Worm (Caenorhabditis elegans) whole organism, L4 larva: ENCODE measurements around the gene B0334.20.

Source experiments
- F26F4.8 ChIP-seq: fragments of 200-800 bp; sonication (Bioruptor generic); conservative IDR thresholded peaks from 2 replicates; pipeline ENCODE4 v1.3.6; 2022; ENCODE audit warnings: missing genetic modification characterization, missing compliant biosample characterization
- ZK546.5 ChIP-seq, 2 experiments: sonication (generic microtip); optimal IDR thresholded peaks; 2 replicates each; lab custom pipeline; 2017; ENCODE audit warnings: missing biosample characterization in 2 of 2, missing genetic modification characterization in 2 of 2
- aha-1 ChIP-seq: fragments of 150-350 bp; peaks from one replicate; lab custom pipeline; 2014; ENCODE audit warnings: missing biosample characterization, missing genetic modification characterization
- arid-1 ChIP-seq: fragments of 200-800 bp; sonication (Bioruptor generic); conservative IDR thresholded peaks from 2 replicates; pipeline ENCODE4 v1.3.6; 2022; ENCODE audit warnings: missing genetic modification reagents, missing genetic modification characterization, missing compliant biosample characterization
- attf-4 ChIP-seq: sonication (generic microtip); optimal IDR thresholded peaks from 3 replicates; lab custom pipeline; 2017; ENCODE audit warnings: missing biosample characterization, missing genetic modification characterization
- ceh-32 ChIP-seq: sonication (generic microtip); optimal IDR thresholded peaks from 2 replicates; lab custom pipeline; 2016; ENCODE audit warnings: mild to moderate bottlenecking, missing genetic modification characterization, missing compliant biosample characterization; ENCODE audit not compliant: poor library complexity
- ceh-82 ChIP-seq: sonication (generic microtip); optimal IDR thresholded peaks from 2 replicates; lab custom pipeline; 2017; ENCODE audit warnings: missing biosample characterization, missing genetic modification characterization
- ctbp-1 ChIP-seq: fragments of 200-800 bp; sonication (Bioruptor generic); IDR thresholded peaks from 2 replicates; pipeline ENCODE4 v1.3.6; 2022; ENCODE audit warnings: missing genetic modification reagents, missing genetic modification characterization, missing compliant biosample characterization
- daf-16 ChIP-seq, 3 experiments: sonication (generic microtip); optimal IDR thresholded peaks; 2 replicates each; lab custom pipeline; 2016 to 2017; ENCODE audit warnings: missing genetic modification characterization in 3 of 3, missing genetic modification reagents in 3 of 3, mild to moderate bottlenecking in 2 of 3, missing compliant biosample characterization in 2 of 3, missing biosample characterization in 1 of 3, moderate library complexity in 1 of 3
- dmd-6 ChIP-seq: fragments of 200-800 bp; sonication (Bioruptor generic); IDR thresholded peaks from 2 replicates; pipeline ENCODE4 v1.3.6; 2022; ENCODE audit warnings: missing genetic modification reagents, missing genetic modification characterization, missing compliant biosample characterization
- duxl-1 ChIP-seq: sonication (generic microtip); optimal IDR thresholded peaks from 2 replicates; lab custom pipeline; 2016; ENCODE audit warnings: mild to moderate bottlenecking, missing genetic modification characterization, moderate library complexity, missing compliant biosample characterization; ENCODE audit not compliant: poor library complexity
- dve-1 ChIP-seq: sonication (generic microtip); optimal IDR thresholded peaks from 2 replicates; lab custom pipeline; 2017; ENCODE audit warnings: antibody characterized with exemption, mild to moderate bottlenecking, missing genetic modification characterization, missing compliant biosample characterization; ENCODE audit not compliant: insufficient read depth
- fos-1 ChIP-seq: fragments of 150-350 bp; optimal IDR thresholded peaks from 2 replicates; lab custom pipeline; 2014; ENCODE audit warnings: missing biosample characterization, missing genetic modification characterization
- hlh-11 ChIP-seq: fragments of 200-800 bp; sonication (Bioruptor generic); optimal IDR thresholded peaks from 2 replicates; lab custom pipeline; 2018; ENCODE audit warnings: mild to moderate bottlenecking, missing genetic modification characterization, missing compliant biosample characterization
- hlh-30 ChIP-seq: sonication (generic microtip); optimal IDR thresholded peaks from 2 replicates; lab custom pipeline; 2017; ENCODE audit warnings: antibody characterized with exemption, mild to moderate bottlenecking, missing genetic modification characterization, missing compliant biosample characterization; ENCODE audit not compliant: insufficient read depth
- hmg-1.1 ChIP-seq: fragments of 200-800 bp; sonication (Bioruptor generic); IDR thresholded peaks from 2 replicates; pipeline ENCODE4 v1.3.6; 2022; ENCODE audit warnings: missing genetic modification reagents, missing genetic modification characterization, missing compliant biosample characterization
- jun-1 ChIP-seq: fragments of 150-350 bp; optimal IDR thresholded peaks from 2 replicates; lab custom pipeline; 2014; ENCODE audit warnings: missing biosample characterization, missing genetic modification reagents, missing genetic modification characterization
- lin-13 ChIP-seq: fragments of 150-350 bp; optimal IDR thresholded peaks from 2 replicates; lab custom pipeline; 2014; ENCODE audit warnings: missing biosample characterization, missing genetic modification reagents, missing genetic modification characterization
- lin-38 ChIP-seq: fragments of 200-800 bp; sonication (Bioruptor generic); IDR thresholded peaks from 2 replicates; pipeline ENCODE4 v1.3.6; 2022; ENCODE audit warnings: missing genetic modification reagents, missing genetic modification characterization, missing compliant biosample characterization
- lsy-2 ChIP-seq, 2 experiments: fragments of 150-350 bp in 1 of 2; sonication (generic microtip) in 1 of 2; optimal IDR thresholded peaks; 2 replicates each; lab custom pipeline; 2014 to 2017; ENCODE audit warnings: missing biosample characterization in 2 of 2, missing genetic modification characterization in 2 of 2
- madf-9 ChIP-seq: fragments of 200-800 bp; sonication (Bioruptor generic); conservative IDR thresholded peaks from 2 replicates; pipeline ENCODE4 v1.3.6; 2022; ENCODE audit warnings: missing genetic modification reagents, missing genetic modification characterization, missing compliant biosample characterization
- mdl-1 ChIP-seq, 2 experiments: fragments of 150-350 bp in 1 of 2; sonication (generic microtip) in 1 of 2; optimal IDR thresholded peaks; 2 replicates each; lab custom pipeline; 2014 to 2017; ENCODE audit warnings: missing biosample characterization in 2 of 2, missing genetic modification characterization in 2 of 2
- mep-1 ChIP-seq: fragments of 150-350 bp; sonication (generic microtip); optimal IDR thresholded peaks from 3 replicates; lab custom pipeline; 2014; ENCODE audit warnings: missing biosample characterization, missing genetic modification characterization
- mes-2 ChIP-seq: sonication (generic microtip); optimal IDR thresholded peaks from 2 replicates; lab custom pipeline; 2016; ENCODE audit warnings: missing genotype, mild to moderate bottlenecking, missing genetic modification characterization, missing compliant biosample characterization; ENCODE audit not compliant: poor library complexity, severe bottlenecking
- mxl-2 ChIP-seq: fragments of 200-800 bp; sonication (Bioruptor generic); conservative IDR thresholded peaks from 2 replicates; pipeline ENCODE4 v1.3.6; 2022; ENCODE audit warnings: missing genetic modification reagents, missing genetic modification characterization, missing compliant biosample characterization
- mxl-3 ChIP-seq: fragments of 200-800 bp; sonication (Bioruptor generic); optimal IDR thresholded peaks from 2 replicates; lab custom pipeline; 2018; ENCODE audit warnings: mild to moderate bottlenecking, missing genetic modification characterization, missing compliant biosample characterization
- nhr-102 ChIP-seq: sonication (generic microtip); optimal IDR thresholded peaks from 2 replicates; lab custom pipeline; 2016; ENCODE audit warnings: mild to moderate bottlenecking, missing genetic modification characterization, moderate library complexity, missing compliant biosample characterization
- nhr-11 ChIP-seq: fragments of 150-350 bp; optimal IDR thresholded peaks from 2 replicates; lab custom pipeline; 2014; ENCODE audit warnings: missing biosample characterization, missing genetic modification characterization
- nhr-25 ChIP-seq: sonication (generic microtip); optimal IDR thresholded peaks from 2 replicates; lab custom pipeline; 2017; ENCODE audit warnings: missing genetic modification characterization, mild to moderate bottlenecking, missing compliant biosample characterization, antibody characterized with exemption, moderate library complexity, borderline replicate concordance; ENCODE audit not compliant: insufficient read depth
- nhr-28 ChIP-seq: fragments of 150-350 bp; optimal IDR thresholded peaks from 2 replicates; lab custom pipeline; 2014; ENCODE audit warnings: missing biosample characterization, missing genetic modification characterization
- nhr-48 ChIP-seq: sonication (generic microtip); optimal IDR thresholded peaks from 2 replicates; lab custom pipeline; 2016; ENCODE audit warnings: mild to moderate bottlenecking, missing genetic modification characterization, missing compliant biosample characterization
- nhr-6 ChIP-seq: fragments of 150-350 bp; optimal IDR thresholded peaks from 2 replicates; lab custom pipeline; 2014; ENCODE audit warnings: missing biosample characterization, missing genetic modification characterization
- nhr-76 ChIP-seq: fragments of 150-350 bp; optimal IDR thresholded peaks from 2 replicates; lab custom pipeline; 2014; ENCODE audit warnings: missing biosample characterization, missing genetic modification characterization
- nhr-77 ChIP-seq: fragments of 150-350 bp; optimal IDR thresholded peaks from 2 replicates; lab custom pipeline; 2014; ENCODE audit warnings: missing biosample characterization, missing genetic modification characterization
- rbr-2 ChIP-seq: sonication (generic microtip); optimal IDR thresholded peaks from 2 replicates; lab custom pipeline; 2016; ENCODE audit warnings: missing genotype, missing genetic modification characterization, missing compliant biosample characterization
- sdz-12 ChIP-seq: fragments of 200-800 bp; sonication (Bioruptor generic); optimal IDR thresholded peaks from 2 replicates; lab custom pipeline; 2018; ENCODE audit warnings: mild to moderate bottlenecking, missing genetic modification characterization, missing compliant biosample characterization
- skn-1 ChIP-seq: fragments of 150-350 bp; optimal IDR thresholded peaks from 2 replicates; lab custom pipeline; 2014; ENCODE audit warnings: missing biosample characterization, missing genetic modification characterization
- tag-97 ChIP-seq: fragments of 200-800 bp; sonication (Bioruptor generic); IDR thresholded peaks from 2 replicates; pipeline ENCODE4 v1.3.6; 2022; ENCODE audit warnings: missing genetic modification characterization, missing compliant biosample characterization
- unc-62 ChIP-seq, 3 experiments: fragments of 150-350 bp in 1 of 3; sonication (generic microtip); optimal IDR thresholded peaks in 2 of 3; peaks in 1 of 3; 1 replicate in 1 of 3; 2 replicates in 2 of 3; lab custom pipeline; 2014 to 2017; ENCODE audit warnings: missing biosample characterization in 3 of 3, missing genetic modification characterization in 3 of 3, missing genetic modification reagents in 3 of 3, missing genotype in 1 of 3

Gene B0334.20

DNA sequence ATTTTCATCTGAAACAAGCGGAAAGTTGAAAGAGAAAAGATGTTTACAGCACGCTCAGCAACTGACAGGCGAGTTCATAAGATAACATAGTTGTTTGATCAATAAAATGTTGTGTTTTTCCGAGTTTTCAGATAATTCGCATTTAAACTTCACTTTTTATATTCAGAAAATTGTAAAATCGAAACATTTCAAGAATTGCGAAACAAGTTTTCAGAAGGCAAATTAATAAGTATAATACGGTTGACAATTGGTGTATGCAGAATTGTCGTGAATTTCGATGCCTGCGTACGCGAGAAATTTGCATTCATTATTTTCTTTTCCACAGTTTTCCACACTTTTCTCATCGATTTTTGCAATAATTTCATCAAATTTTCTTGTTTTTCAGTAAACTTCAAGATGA is 5.0 kb downstream of the B0334.20 start, which contains the start of the genes ooc-3 and B0334.4 (continued):
- no peak for TF ChIP-seq nhr-76 (tag; lab: Kevin White, UChicago)
- TF ChIP-seq daf-16 (GFP tag; optimal IDR thresholded peaks at IDR 0.05; lab: Kevin White, UChicago) = no peak
- TF ChIP-seq daf-16 (tag; optimal IDR thresholded peaks at IDR 0.05; lab: Kevin White, UChicago) = peak; percentile 64

DNA sequence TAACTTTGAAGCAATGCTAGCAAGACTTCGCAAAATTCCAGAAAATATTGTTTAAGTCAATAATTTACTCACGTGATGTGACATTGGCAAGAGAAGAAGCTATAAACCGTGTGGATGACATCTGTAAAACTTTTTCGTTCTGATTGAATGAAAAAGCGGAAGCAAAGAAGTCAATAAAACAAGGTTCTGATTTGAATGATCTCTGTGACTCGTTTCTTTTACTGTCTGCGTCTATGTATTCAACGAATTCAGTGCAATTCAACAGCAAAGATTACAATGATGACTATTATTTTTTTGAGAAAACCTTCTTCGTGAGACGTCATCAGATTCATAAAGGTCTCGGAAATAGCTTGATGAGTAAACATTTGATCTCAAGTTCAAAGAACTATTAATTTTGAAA is 7.4 kb downstream of the B0334.20 start, which contains the start of gene hacl-1:
Gene hacl-1 (minus strand): TSS at position 121 of the 400 bp plus-strand sequence.
- no peak for TF ChIP-seq rbr-2 (tag; lab: Kevin White, UChicago)
- peak in 1 of 2 experiments; percentile 56 for TF ChIP-seq lsy-2 (tag; optimal IDR thresholded peaks at IDR 0.05; lab: Kevin White, UChicago)
- no peak for TF ChIP-seq attf-4
- TF ChIP-seq ZK546.5 (tag; optimal IDR thresholded peaks at IDR 0.05; lab: Kevin White, UChicago) = no peak
- TF ChIP-seq tag-97 (GFP tag; lab: Robert Waterston, UW) = no peak
- TF ChIP-seq mep-1 (tag; lab: Kevin White, UChicago) = peak; percentile 41
- TF ChIP-seq mes-2 = peak; percentile 34
- TF ChIP-seq dmd-6 (GFP tag; lab: Robert Waterston, UW) = peak; percentile 64
- peak; percentile 43 for TF ChIP-seq hlh-30 (tag; lab: Kevin White, UChicago)
- TF ChIP-seq mxl-3 (GFP tag; lab: Kevin White, UChicago) = no peak
- no peak for TF ChIP-seq nhr-11
- TF ChIP-seq ceh-82 = no peak
- TF ChIP-seq nhr-77 (tag; lab: Kevin White, UChicago) = peak; percentile 9
- no peak for TF ChIP-seq fos-1 (tag; lab: Kevin White, UChicago)
- TF ChIP-seq lin-13 = peak; percentile 15
- no peak for TF ChIP-seq daf-16 (GFP tag; optimal IDR thresholded peaks at IDR 0.05; lab: Kevin White, UChicago)
- TF ChIP-seq daf-16 (tag; optimal IDR thresholded peaks at IDR 0.05; lab: Kevin White, UChicago) = peak; percentile 19
- TF ChIP-seq hlh-11 (tag; lab: Kevin White, UChicago) = peak; percentile 57
- peak; percentile 71 for TF ChIP-seq dve-1
- TF ChIP-seq aha-1 = peak; percentile 59
- TF ChIP-seq ctbp-1 (GFP tag; lab: Robert Waterston, UW) = no peak
- TF ChIP-seq mdl-1 (tag; optimal IDR thresholded peaks at IDR 0.05; lab: Kevin White, UChicago) = no peak
- TF ChIP-seq duxl-1 (tag; lab: Kevin White, UChicago) = no peak
- TF ChIP-seq F26F4.8 = no peak
- TF ChIP-seq nhr-6 (tag; lab: Kevin White, UChicago) = no peak
- peak; percentile 48 for TF ChIP-seq nhr-48
- TF ChIP-seq hmg-1.1 (GFP tag; lab: Robert Waterston, UW) = 0 out of 2 replicates have a peak, but pooled peaks have one; percentile 7
- no peak for TF ChIP-seq madf-9
- peak; percentile 35 for TF ChIP-seq jun-1
- TF ChIP-seq arid-1 (GFP tag; lab: Robert Waterston, UW) = no peak
- TF ChIP-seq nhr-102 (tag; lab: Kevin White, UChicago) = peak; percentile 28
- TF ChIP-seq unc-62 (GFP tag; optimal IDR thresholded peaks at IDR 0.05 in 1 of 2; lab: Kevin White, UChicago) = peak in 1 of 2 experiments; percentile 69
- TF ChIP-seq unc-62 (tag; optimal IDR thresholded peaks at IDR 0.05; lab: Kevin White, UChicago) = no peak
- TF ChIP-seq sdz-12 = no peak
- TF ChIP-seq ceh-32 = no peak
- TF ChIP-seq mxl-2 = no peak
- peak; percentile 1 for TF ChIP-seq nhr-25 (tag; lab: Kevin White, UChicago)
- peak; percentile 46 for TF ChIP-seq nhr-28 (tag; lab: Kevin White, UChicago)

DNA sequence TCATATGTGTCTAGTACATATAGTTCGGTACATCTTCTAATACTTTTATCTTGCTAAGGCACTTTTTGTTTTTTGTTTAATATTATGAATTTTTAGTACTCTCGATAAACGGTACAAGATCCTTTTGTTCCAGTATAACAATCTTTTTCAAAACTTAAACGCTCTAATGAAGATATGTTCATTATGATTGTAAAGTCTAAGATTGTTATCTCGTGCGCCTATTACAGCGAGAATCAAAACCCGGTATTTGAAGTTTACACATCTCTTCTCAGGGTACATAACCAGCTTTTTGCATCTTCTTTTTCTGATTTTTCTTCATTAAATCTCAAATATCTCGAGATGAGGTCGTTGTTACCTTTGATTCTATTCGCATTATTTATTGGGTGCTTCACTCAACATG is 12.3 kb downstream of the B0334.20 start, which contains the start of gene B0334.13:
Gene B0334.13 (plus strand): TSS at position 301 of the 400 bp plus-strand sequence.
- peak in 1 of 2 experiments; percentile 21 for TF ChIP-seq unc-62 (GFP tag; optimal IDR thresholded peaks at IDR 0.05 in 1 of 2; lab: Kevin White, UChicago)
- no peak for TF ChIP-seq unc-62 (tag; optimal IDR thresholded peaks at IDR 0.05; lab: Kevin White, UChicago)
- TF ChIP-seq skn-1 (tag; lab: Kevin White, UChicago) = no peak
- no peak for TF ChIP-seq lin-38 (GFP tag; lab: Robert Waterston, UW)
